Worm (Caenorhabditis elegans) whole organism, L2 larva: ENCODE results near the gene F08H9.4.

Experiments used
- ama-1 ChIP-seq: fragments of 150-350 bp; optimal IDR thresholded peaks from 2 replicates; lab custom pipeline; 2018; ENCODE audit warnings: inconsistent platforms
- lin-39 ChIP-seq: fragments of 150-350 bp; optimal IDR thresholded peaks from 2 replicates; lab custom pipeline; 2014; ENCODE audit warnings: missing biosample characterization, missing genetic modification reagents, missing genetic modification characterization
- nhr-25 ChIP-seq: fragments of 150-350 bp; sonication (generic microtip); optimal IDR thresholded peaks from 3 replicates; lab custom pipeline; 2014; ENCODE audit warnings: missing biosample characterization, missing genetic modification characterization

- TF ChIP-seq ama-1 (lab: Kevin White, UChicago) (no peak), lin-39 (tag; lab: Kevin White, UChicago) (no peak), nhr-25 (tag; lab: Kevin White, UChicago) (no peak)
Measured at ce11 chrV:14428865-14429264, 35.4 kb downstream of the F08H9.4 start, which contains the start of gene F23B12.1.
